Worm (Caenorhabditis elegans): ENCODE results near the gene T22F7.1.

Gene T22F7.1

ce11 chrIII:563755-564154, 21.9 kb downstream of the T22F7.1 start:
- TF ChIP-seq nhr-76 (tag; optimal IDR thresholded peaks at IDR 0.05), result no peak
- TF ChIP-seq lin-14 (GFP tag; optimal IDR thresholded peaks at IDR 0.05), result peak; percentile 71
- TF ChIP-seq unc-86 (tag; optimal IDR thresholded peaks at IDR 0.05), result no peak
- TF ChIP-seq dpl-1 (GFP tag; optimal IDR thresholded peaks at IDR 0.05), result peak in 1 of 3 experiments; percentile 5
- peak; percentile 23 for TF ChIP-seq snu-23 (GFP tag; optimal IDR thresholded peaks at IDR 0.05)
- peak; percentile 27 for TF ChIP-seq nhr-90 (tag; optimal IDR thresholded peaks at IDR 0.05; ENCODE audit: poor library complexity)
- peak; percentile 86 for TF ChIP-seq blmp-1 (tag; optimal IDR thresholded peaks at IDR 0.05)
- TF ChIP-seq fkh-10 (GFP tag; optimal IDR thresholded peaks at IDR 0.05), result no peak

- TF ChIP-seq nhr-71 (tag; optimal IDR thresholded peaks at IDR 0.05) (peak; percentile 1), nhr-77 (tag; optimal IDR thresholded peaks at IDR 0.05) (no peak), nhr-20 (tag; optimal IDR thresholded peaks at IDR 0.05) (peak; percentile 8), irx-1 (tag; optimal IDR thresholded peaks at IDR 0.05) (no peak), hlh-4 (tag; optimal IDR thresholded peaks at IDR 0.05) (no peak), blmp-1 (tag; optimal IDR thresholded peaks at IDR 0.05) (peak; percentile 83), mep-1 (tag; optimal IDR thresholded peaks at IDR 0.05) (peak; percentile 51), ztf-11 (tag; optimal IDR thresholded peaks at IDR 0.05) (no peak), fkh-10 (GFP tag; optimal IDR thresholded peaks at IDR 0.05) (no peak), dpl-1 (GFP tag; optimal IDR thresholded peaks at IDR 0.05) (no peak), C04F5.9 (tag; optimal IDR thresholded peaks at IDR 0.05) (no peak), mdl-1 (tag; optimal IDR thresholded peaks at IDR 0.05) (peak in 1 of 2 experiments; percentile 26), lsy-2 (tag; optimal IDR thresholded peaks at IDR 0.05) (peak in 1 of 2 experiments; percentile 22), tbx-2 (tag; optimal IDR thresholded peaks at IDR 0.05) (no peak), aha-1 (tag; optimal IDR thresholded peaks at IDR 0.05) (no peak), lin-14 (GFP tag; optimal IDR thresholded peaks at IDR 0.05) (peak; percentile 76), Y116A8C.19 (tag; optimal IDR thresholded peaks at IDR 0.05; ENCODE audit: borderline replicate concordance) (no peak), unc-30 (tag; optimal IDR thresholded peaks at IDR 0.05) (no peak), elt-3 (tag; optimal IDR thresholded peaks at IDR 0.05) (peak in 1 of 6 experiments; percentile 10), snu-23 (GFP tag; optimal IDR thresholded peaks at IDR 0.05) (peak; percentile 41), pqm-1 (tag; optimal IDR thresholded peaks at IDR 0.05) (no peak), nhr-85 (tag) (peak; percentile 88)
Measured at ce11 chrIII:564786-565185, 22.9 kb downstream of the T22F7.1 start.

ce11 chrIII:568815-569214, 26.9 kb downstream of the T22F7.1 start:
- peak; percentile 85 for TF ChIP-seq blmp-1 (tag; optimal IDR thresholded peaks at IDR 0.05)
- TF ChIP-seq F16B12.6 (tag; optimal IDR thresholded peaks at IDR 0.05), result no peak

DNA sequence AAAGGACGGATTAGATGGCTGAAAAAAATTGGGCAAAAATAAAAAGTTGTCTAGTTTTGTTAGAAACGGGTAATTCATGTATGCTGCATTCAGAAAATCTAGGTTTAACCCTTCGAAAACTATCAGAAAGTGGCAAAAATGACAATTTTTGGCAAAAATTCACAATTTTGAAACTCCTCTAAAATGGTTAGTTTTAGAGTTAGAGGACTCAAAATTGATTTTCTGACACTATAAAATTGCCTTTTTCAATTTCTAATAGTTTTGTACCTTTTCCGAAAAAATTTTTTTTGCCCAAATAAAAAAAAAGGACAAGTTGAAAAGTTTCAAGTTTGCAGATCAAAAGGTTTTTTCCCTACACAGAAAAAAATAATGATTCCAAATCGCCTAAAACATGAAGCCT, 34.7 kb downstream of the T22F7.1 start:
- TF ChIP-seq C16A3.4 (tag; optimal IDR thresholded peaks at IDR 0.05), result no peak
- no peak for TF ChIP-seq egl-27 (tag; optimal IDR thresholded peaks at IDR 0.05)
- no peak for TF ChIP-seq lir-3 (tag; optimal IDR thresholded peaks at IDR 0.05; ENCODE audit: poor library complexity)
- no peak for TF ChIP-seq tlp-1 (tag; optimal IDR thresholded peaks at IDR 0.05)
- no peak for TF ChIP-seq ceh-63 (GFP tag; optimal IDR thresholded peaks at IDR 0.05)
- TF ChIP-seq ets-5 (GFP tag; IDR thresholded peaks at IDR 0.05), result no peak
- no peak for TF ChIP-seq nhr-237 (tag; optimal IDR thresholded peaks at IDR 0.05)
- no peak for TF ChIP-seq nhr-85 (tag)
- no peak for TF ChIP-seq unc-130 (tag; optimal IDR thresholded peaks at IDR 0.05)

- TF ChIP-seq lin-15B (tag; optimal IDR thresholded peaks at IDR 0.05) (no peak), egl-27 (tag; optimal IDR thresholded peaks at IDR 0.05) (no peak), lin-14 (GFP tag; optimal IDR thresholded peaks at IDR 0.05) (no peak), unc-86 (tag; optimal IDR thresholded peaks at IDR 0.05) (no peak), nhr-71 (tag; optimal IDR thresholded peaks at IDR 0.05) (no peak), nhr-11 (tag; optimal IDR thresholded peaks at IDR 0.05) (no peak), sptf-1 (tag; optimal IDR thresholded peaks at IDR 0.05) (no peak), hlh-17 (GFP tag; optimal IDR thresholded peaks at IDR 0.05; ENCODE audit: borderline replicate concordance) (no peak), nhr-12 (tag; optimal IDR thresholded peaks at IDR 0.05) (no peak), zag-1 (tag; optimal IDR thresholded peaks at IDR 0.05) (no peak), nhr-85 (tag) (no peak)
Measured at ce11 chrIII:577467-577866, 35.6 kb downstream of the T22F7.1 start, which contains the start of gene gtf-2H5. TSS of gene gtf-2H5 (minus strand) at chrIII:577567.
